Worm (Caenorhabditis elegans): ENCODE results near the gene T05G5.4.
A peak's percentile ranks its signal among the peaks of the same experiment; 100 is the strongest.

The T05G5.4 gene

DNA sequence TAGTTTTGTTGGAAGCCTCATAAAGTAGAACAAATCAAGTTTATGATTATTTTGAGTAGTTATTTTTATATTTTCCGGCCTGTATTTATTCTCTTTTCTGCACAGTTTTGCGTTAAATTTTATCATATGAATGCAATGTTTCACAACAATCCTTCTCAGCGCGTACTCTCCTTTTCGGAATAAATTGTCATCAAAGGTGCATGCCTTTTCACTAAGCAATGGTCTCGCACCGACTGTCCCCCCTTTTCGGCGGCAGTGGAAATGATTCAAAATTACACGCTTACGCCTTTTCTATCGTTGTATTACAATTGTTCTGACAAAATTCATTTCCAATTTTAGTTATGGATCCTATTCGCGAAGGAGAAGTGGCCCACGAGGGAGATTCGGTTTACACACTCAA lies 1.6 kb upstream of the T05G5.4 start, which contains the start of the genes iff-1 and cdk-1:
Gene iff-1, minus strand, starts transcription at position 61 of the 400 bp plus-strand sequence.
Gene cdk-1, plus strand, starts transcription at position 340 of the 400 bp plus-strand sequence.
- TF ChIP-seq pros-1 (tag; optimal IDR thresholded peaks at IDR 0.05) (no peak), lin-11 (tag; optimal IDR thresholded peaks at IDR 0.05) (no peak), unc-42 (tag; optimal IDR thresholded peaks at IDR 0.05) (peak; percentile 1), nfya-1 (tag; optimal IDR thresholded peaks at IDR 0.05) (peak; percentile 12), hlh-6 (tag; optimal IDR thresholded peaks at IDR 0.05) (no peak), C08G9.2 (tag; optimal IDR thresholded peaks at IDR 0.05) (no peak), elt-2 (tag; optimal IDR thresholded peaks at IDR 0.05) (no peak), tbx-7 (tag; optimal IDR thresholded peaks at IDR 0.05) (no peak), T23F11.4 (GFP tag; optimal IDR thresholded peaks at IDR 0.05) (no peak), ceh-31 (tag; optimal IDR thresholded peaks at IDR 0.05) (peak; percentile 8), ceh-9 (tag; optimal IDR thresholded peaks at IDR 0.05) (no peak), gmeb-2 (tag; optimal IDR thresholded peaks at IDR 0.05) (no peak), ceh-6 (GFP tag; optimal IDR thresholded peaks at IDR 0.05) (no peak), ceh-19 (GFP tag; optimal IDR thresholded peaks at IDR 0.05) (no peak), pqm-1 (tag; optimal IDR thresholded peaks at IDR 0.05) (no peak), hlh-13 (GFP tag; optimal IDR thresholded peaks at IDR 0.05) (no peak), nhr-232 (tag; optimal IDR thresholded peaks at IDR 0.05) (no peak), ceh-24 (tag; optimal IDR thresholded peaks at IDR 0.05) (no peak), ets-4 (tag; optimal IDR thresholded peaks at IDR 0.05) (no peak), ztf-16 (tag; optimal IDR thresholded peaks at IDR 0.05) (no peak), ceh-34 (tag; optimal IDR thresholded peaks at IDR 0.05) (no peak), odd-2 (tag; optimal IDR thresholded peaks at IDR 0.05) (no peak), ahr-1 (tag; optimal IDR thresholded peaks at IDR 0.05) (no peak)

ce11 chrIII:9751074-9751473 lies 2.3 kb downstream of the T05G5.4 start, which contains the start of gene T05G5.5:
Gene T05G5.5, minus strand, starts transcription at chrIII:9751432.
- TF ChIP-seq pros-1 (tag; optimal IDR thresholded peaks at IDR 0.05) (no peak), fkh-6 (tag; optimal IDR thresholded peaks at IDR 0.05) (no peak), tbx-2 (tag; optimal IDR thresholded peaks at IDR 0.05) (no peak), ceh-14 (tag; optimal IDR thresholded peaks at IDR 0.05) (no peak), unc-55 (GFP tag; optimal IDR thresholded peaks at IDR 0.05) (no peak), pat-9 (tag; optimal IDR thresholded peaks at IDR 0.05) (no peak)

ce11 chrIII:9752852-9753251 lies 4.1 kb downstream of the T05G5.4 start, which contains the start of gene ech-6:
Gene ech-6, minus strand, starts transcription at chrIII:9752883.
- TF ChIP-seq pqm-1 (tag; optimal IDR thresholded peaks at IDR 0.05) (no peak), eyg-1 (tag; optimal IDR thresholded peaks at IDR 0.05) (no peak), ceh-18 (tag; optimal IDR thresholded peaks at IDR 0.05) (no peak), ttx-3 (tag; optimal IDR thresholded peaks at IDR 0.05) (no peak), pat-9 (tag; optimal IDR thresholded peaks at IDR 0.05) (no peak), hlh-30 (tag; optimal IDR thresholded peaks at IDR 0.05; ENCODE audit: insufficient read depth) (no peak), npax-4 (tag; optimal IDR thresholded peaks at IDR 0.05) (no peak), zip-5 (tag; optimal IDR thresholded peaks at IDR 0.05) (no peak)

DNA sequence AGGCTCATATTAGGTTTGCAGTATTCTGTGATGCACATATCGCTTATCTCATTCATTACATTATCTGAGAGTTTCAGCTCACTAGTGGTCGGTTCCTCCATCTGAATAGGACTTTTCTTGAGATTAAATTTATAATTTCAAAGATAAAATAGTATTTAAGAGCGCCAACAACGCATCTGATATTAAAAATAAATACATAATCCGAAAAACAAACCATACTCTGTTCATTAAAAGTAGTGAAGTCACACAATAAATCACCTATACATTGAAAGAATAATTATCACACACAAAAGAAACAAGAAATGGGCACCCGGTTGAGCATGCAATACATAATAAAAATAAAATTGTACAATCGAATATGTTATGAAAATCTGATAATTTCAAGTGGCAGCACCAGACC lies 8.7 kb downstream of the T05G5.4 start, which contains the start of gene vps-53:
Gene vps-53, minus strand, starts transcription at position 101 of the 400 bp plus-strand sequence.
- TF ChIP-seq ceh-9 (tag; optimal IDR thresholded peaks at IDR 0.05) (no peak), ceh-14 (tag; optimal IDR thresholded peaks at IDR 0.05) (no peak), pha-4 (tag; optimal IDR thresholded peaks at IDR 0.05) (no peak), hlh-13 (GFP tag; optimal IDR thresholded peaks at IDR 0.05) (no peak), ztf-16 (tag; optimal IDR thresholded peaks at IDR 0.05) (no peak)

ce11 chrIII:9758848-9759247 lies 10.1 kb downstream of the T05G5.4 start, which contains the start of gene rmd-1:
Gene rmd-1, plus strand, starts transcription at chrIII:9759094.
- TF ChIP-seq ceh-2 (tag; optimal IDR thresholded peaks at IDR 0.05) (no peak), ceh-9 (tag; optimal IDR thresholded peaks at IDR 0.05) (no peak), ref-2 (tag; optimal IDR thresholded peaks at IDR 0.05) (no peak), dve-1 (tag; optimal IDR thresholded peaks at IDR 0.05) (no peak), ceh-45 (GFP tag; IDR thresholded peaks at IDR 0.05) (no peak), C38D4.7 (GFP tag; optimal IDR thresholded peaks at IDR 0.05) (no peak), ets-4 (tag; optimal IDR thresholded peaks at IDR 0.05) (no peak)
